Worm (Caenorhabditis elegans) whole organism, L1 larva: ENCODE data around the gene T13H5.1.
A peak's percentile ranks its signal among the peaks of the same experiment; 100 is the strongest.

Source experiments
- C04F5.9 ChIP-seq: sonication (generic microtip); optimal IDR thresholded peaks from 2 replicates; lab custom pipeline; 2016; ENCODE audit warnings: missing genetic modification characterization, missing compliant biosample characterization
- F16B12.6 ChIP-seq: fragments of 150-350 bp; optimal IDR thresholded peaks from 2 replicates; lab custom pipeline; 2014; ENCODE audit warnings: missing biosample characterization, missing genetic modification characterization
- aha-1 ChIP-seq: fragments of 150-350 bp; optimal IDR thresholded peaks from 2 replicates; lab custom pipeline; 2014; ENCODE audit warnings: missing biosample characterization, missing genetic modification characterization
- aly-2 ChIP-seq: fragments of 150-350 bp; optimal IDR thresholded peaks from 2 replicates; lab custom pipeline; 2014; ENCODE audit warnings: missing biosample characterization, missing genetic modification characterization
- ama-1 ChIP-seq: fragments of 150-350 bp; optimal IDR thresholded peaks from 2 replicates; lab custom pipeline; 2014
- blmp-1 ChIP-seq: fragments of 150-350 bp; optimal IDR thresholded peaks from 2 replicates; lab custom pipeline; 2014; ENCODE audit warnings: missing biosample characterization, missing genetic modification characterization
- ceh-8 ChIP-seq: fragments of 200-800 bp; sonication (Bioruptor generic); optimal IDR thresholded peaks from 2 replicates; lab custom pipeline; 2018; ENCODE audit warnings: mild to moderate bottlenecking, missing genetic modification characterization, moderate library complexity, missing compliant biosample characterization
- ceh-82 ChIP-seq, 3 experiments: fragments of 150-350 bp in 1 of 3; sonication (generic microtip) in 2 of 3; optimal IDR thresholded peaks; 2 replicates each; lab custom pipeline; 2014 to 2017; ENCODE audit warnings: missing biosample characterization in 3 of 3, missing genetic modification characterization in 3 of 3
- ceh-88 ChIP-seq: fragments of 200-800 bp; sonication (Bioruptor generic); IDR thresholded peaks from 2 replicates; pipeline ENCODE4 v1.3.6; 2022; ENCODE audit warnings: missing genetic modification characterization, missing compliant biosample characterization
- ceh-90 ChIP-seq: sonication (generic microtip); optimal IDR thresholded peaks from 2 replicates; lab custom pipeline; 2016; ENCODE audit warnings: missing genetic modification characterization, missing compliant biosample characterization
- ces-1 ChIP-seq: fragments of 150-350 bp; optimal IDR thresholded peaks from 2 replicates; lab custom pipeline; 2014; ENCODE audit warnings: missing biosample characterization, missing genetic modification reagents, missing genetic modification characterization
- dpl-1 ChIP-seq, 3 experiments: fragments of 150-350 bp in 2 of 3; sonication (generic microtip) in 1 of 3; optimal IDR thresholded peaks; 2 replicates each; lab custom pipeline; 2014 to 2017; ENCODE audit warnings: missing biosample characterization in 3 of 3, missing genetic modification characterization in 3 of 3, missing genetic modification reagents in 3 of 3
- dsc-1 ChIP-seq: sonication (generic microtip); optimal IDR thresholded peaks from 2 replicates; lab custom pipeline; 2016; ENCODE audit warnings: mild to moderate bottlenecking, missing genetic modification characterization, missing compliant biosample characterization
- egl-13 ChIP-seq: sonication (generic microtip); optimal IDR thresholded peaks from 2 replicates; lab custom pipeline; 2016; ENCODE audit warnings: missing genotype, missing genetic modification reagents, missing genetic modification characterization, missing compliant biosample characterization
- elt-2 ChIP-seq: sonication (generic microtip); optimal IDR thresholded peaks from 2 replicates; lab custom pipeline; 2016; ENCODE audit warnings: missing genetic modification characterization, mild to moderate bottlenecking, inconsistent platforms, missing compliant biosample characterization, missing genetic modification reagents
- elt-3 ChIP-seq, 6 experiments: fragments of 150-350 bp in 1 of 6; sonication (generic microtip); optimal IDR thresholded peaks; 2 replicates each; lab custom pipeline; 2017 to 2018; ENCODE audit warnings: missing biosample characterization in 6 of 6, missing genetic modification characterization in 6 of 6, inconsistent platforms in 1 of 6
- ets-5 ChIP-seq: fragments of 200-800 bp; sonication (Bioruptor generic); IDR thresholded peaks from 2 replicates; pipeline ENCODE4 v1.3.6; 2022; ENCODE audit warnings: missing genetic modification characterization, missing compliant biosample characterization
- fkh-8 ChIP-seq: sonication (generic microtip); optimal IDR thresholded peaks from 2 replicates; lab custom pipeline; 2016; ENCODE audit warnings: mild to moderate bottlenecking, missing genetic modification characterization, missing compliant biosample characterization
- hlh-17 ChIP-seq: fragments of 200-800 bp; sonication (Bioruptor generic); optimal IDR thresholded peaks from 2 replicates; lab custom pipeline; 2018; ENCODE audit warnings: missing genetic modification characterization, mild to moderate bottlenecking, missing compliant biosample characterization, moderate library complexity, borderline replicate concordance
- hlh-4 ChIP-seq: sonication (generic microtip); optimal IDR thresholded peaks from 2 replicates; lab custom pipeline; 2016; ENCODE audit warnings: mild to moderate bottlenecking, missing genetic modification characterization, missing compliant biosample characterization
- hpl-2 ChIP-seq: fragments of 150-350 bp; optimal IDR thresholded peaks from 2 replicates; lab custom pipeline; 2014; ENCODE audit warnings: missing biosample characterization, missing genetic modification reagents, missing genetic modification characterization
- isw-1 ChIP-seq: fragments of 200-800 bp; sonication (Bioruptor generic); IDR thresholded peaks from 2 replicates; pipeline ENCODE4 v1.3.6; 2022; ENCODE audit warnings: missing genetic modification characterization, missing compliant biosample characterization
- jun-1 ChIP-seq: fragments of 150-350 bp; optimal IDR thresholded peaks from 2 replicates; lab custom pipeline; 2014; ENCODE audit warnings: missing biosample characterization, missing genetic modification reagents, missing genetic modification characterization
- lin-13 ChIP-seq: fragments of 150-350 bp; optimal IDR thresholded peaks from 2 replicates; lab custom pipeline; 2014; ENCODE audit warnings: missing biosample characterization, missing genetic modification reagents, missing genetic modification characterization
- lin-14 ChIP-seq: fragments of 200-800 bp; sonication (Bioruptor generic); optimal IDR thresholded peaks from 2 replicates; lab custom pipeline; 2018; ENCODE audit warnings: mild to moderate bottlenecking, missing genetic modification characterization, moderate library complexity, missing compliant biosample characterization
- lin-15B ChIP-seq: fragments of 150-350 bp; sonication (generic microtip); optimal IDR thresholded peaks from 3 replicates; lab custom pipeline; 2014; ENCODE audit warnings: missing biosample characterization, missing genetic modification characterization
- lin-35 ChIP-seq, 2 experiments: fragments of 150-350 bp; optimal IDR thresholded peaks; 2 replicates each; lab custom pipeline; 2014; ENCODE audit warnings: missing biosample characterization in 2 of 2, missing genetic modification characterization in 2 of 2, missing genetic modification reagents in 2 of 2
- lir-3 ChIP-seq: sonication (generic microtip); optimal IDR thresholded peaks from 2 replicates; lab custom pipeline; 2016; ENCODE audit warnings: mild to moderate bottlenecking, missing genetic modification characterization, moderate library complexity, missing compliant biosample characterization; ENCODE audit not compliant: poor library complexity
- lsy-2 ChIP-seq, 2 experiments: fragments of 150-350 bp; optimal IDR thresholded peaks; 2 replicates each; lab custom pipeline; 2014; ENCODE audit warnings: missing biosample characterization in 2 of 2, missing genetic modification characterization in 2 of 2
- mab-9 ChIP-seq: fragments of 200-800 bp; sonication (Bioruptor generic); IDR thresholded peaks from 2 replicates; pipeline ENCODE4 v1.3.6; 2022; ENCODE audit warnings: missing genetic modification reagents, missing genetic modification characterization, missing compliant biosample characterization
- mef-2 ChIP-seq: fragments of 150-350 bp; optimal IDR thresholded peaks from 2 replicates; lab custom pipeline; 2014; ENCODE audit warnings: missing biosample characterization, missing genetic modification characterization
- mep-1 ChIP-seq: fragments of 150-350 bp; optimal IDR thresholded peaks from 2 replicates; lab custom pipeline; 2014; ENCODE audit warnings: missing biosample characterization, missing genetic modification characterization
- nhr-11 ChIP-seq: fragments of 150-350 bp; optimal IDR thresholded peaks from 2 replicates; lab custom pipeline; 2014; ENCODE audit warnings: missing biosample characterization, missing genetic modification characterization
- nhr-12 ChIP-seq: sonication (generic microtip); optimal IDR thresholded peaks from 2 replicates; lab custom pipeline; 2017; ENCODE audit warnings: missing biosample characterization, missing genetic modification characterization
- nhr-19 ChIP-seq: fragments of 200-800 bp; sonication (Bioruptor generic); conservative IDR thresholded peaks from 2 replicates; pipeline ENCODE4 v1.3.6; 2022; ENCODE audit warnings: missing genetic modification characterization, missing compliant biosample characterization
- nhr-20 ChIP-seq: sonication (generic microtip); optimal IDR thresholded peaks from 2 replicates; lab custom pipeline; 2016; ENCODE audit warnings: mild to moderate bottlenecking, missing genetic modification characterization, missing compliant biosample characterization
- nhr-28 ChIP-seq: fragments of 150-350 bp; optimal IDR thresholded peaks from 2 replicates; lab custom pipeline; 2014; ENCODE audit warnings: missing biosample characterization, missing genetic modification characterization
- nhr-47 ChIP-seq: sonication (generic microtip); optimal IDR thresholded peaks from 2 replicates; lab custom pipeline; 2016; ENCODE audit warnings: mild to moderate bottlenecking, missing genetic modification characterization, moderate library complexity, missing compliant biosample characterization
- nhr-71 ChIP-seq: sonication (generic microtip); optimal IDR thresholded peaks from 2 replicates; lab custom pipeline; 2016; ENCODE audit warnings: mild to moderate bottlenecking, missing genetic modification characterization, moderate library complexity, missing compliant biosample characterization
- nhr-77 ChIP-seq: fragments of 150-350 bp; optimal IDR thresholded peaks from 2 replicates; lab custom pipeline; 2014; ENCODE audit warnings: missing biosample characterization, missing genetic modification characterization
- nhr-85 ChIP-seq: sonication (generic microtip); peaks from one replicate; lab custom pipeline; 2016; ENCODE audit warnings: missing genetic modification characterization, inconsistent platforms, missing compliant biosample characterization
- pqm-1 ChIP-seq: sonication (generic microtip); optimal IDR thresholded peaks from 3 replicates; lab custom pipeline; 2017; ENCODE audit warnings: missing biosample characterization, missing genetic modification characterization
- rnt-1 ChIP-seq: sonication (generic microtip); optimal IDR thresholded peaks from 2 replicates; lab custom pipeline; 2016; ENCODE audit warnings: mild to moderate bottlenecking, missing genetic modification characterization, moderate library complexity, missing compliant biosample characterization
- skn-1 ChIP-seq: fragments of 150-350 bp; optimal IDR thresholded peaks from 2 replicates; lab custom pipeline; 2014; ENCODE audit warnings: missing biosample characterization, missing genetic modification characterization
- snu-23 ChIP-seq: sonication (generic microtip); optimal IDR thresholded peaks from 2 replicates; lab custom pipeline; 2016; ENCODE audit warnings: missing genetic modification characterization, missing compliant biosample characterization
- sox-4 ChIP-seq: sonication (generic microtip); optimal IDR thresholded peaks from 2 replicates; lab custom pipeline; 2016; ENCODE audit warnings: missing genetic modification characterization, missing compliant biosample characterization
- swsn-7 ChIP-seq: sonication (generic microtip); optimal IDR thresholded peaks from 2 replicates; lab custom pipeline; 2016; ENCODE audit warnings: missing genetic modification characterization, missing compliant biosample characterization
- tbx-2 ChIP-seq: sonication (generic microtip); optimal IDR thresholded peaks from 2 replicates; lab custom pipeline; 2016; ENCODE audit warnings: missing genetic modification characterization, missing compliant biosample characterization
- tlp-1 ChIP-seq: fragments of 150-350 bp; optimal IDR thresholded peaks from 2 replicates; lab custom pipeline; 2014; ENCODE audit warnings: missing biosample characterization, missing genetic modification characterization
- unc-86 ChIP-seq: sonication (generic microtip); optimal IDR thresholded peaks from 2 replicates; lab custom pipeline; 2016; ENCODE audit warnings: missing genetic modification characterization, missing compliant biosample characterization
- xbp-1 ChIP-seq: sonication (generic microtip); optimal IDR thresholded peaks from 2 replicates; lab custom pipeline; 2016; ENCODE audit warnings: missing genetic modification characterization, missing compliant biosample characterization
- zip-4 ChIP-seq: fragments of 200-800 bp; sonication (Bioruptor generic); optimal IDR thresholded peaks from 2 replicates; lab custom pipeline; 2018; ENCODE audit warnings: mild to moderate bottlenecking, missing genetic modification characterization, moderate library complexity, missing compliant biosample characterization
- ztf-11 ChIP-seq, 2 experiments: sonication (generic microtip); optimal IDR thresholded peaks; 2 replicates each; lab custom pipeline; 2016 to 2017; ENCODE audit warnings: missing genetic modification characterization in 2 of 2, missing biosample characterization in 1 of 2, missing compliant biosample characterization in 1 of 2
- ztf-4 ChIP-seq: fragments of 150-350 bp; optimal IDR thresholded peaks from 2 replicates; lab custom pipeline; 2014; ENCODE audit warnings: missing biosample characterization, missing genetic modification characterization

The T13H5.1 gene

ce11 chrII:8516783-8517182 lies 7.9 kb upstream of the T13H5.1 start, which contains the start of gene rnh-2:
TSS of gene rnh-2 (plus strand) at chrII:8517150.
- TF ChIP-seq lir-3 (tag; lab: Kevin White, UChicago) (peak; percentile 85), pqm-1 (no peak), hlh-4 (tag; lab: Kevin White, UChicago) (no peak), snu-23 (GFP tag; lab: Kevin White, UChicago) (peak; percentile 70), isw-1 (GFP tag; lab: Robert Waterston, UW) (no peak), nhr-12 (no peak), C04F5.9 (peak; percentile 48), elt-3 (tag; optimal IDR thresholded peaks at IDR 0.05; lab: Kevin White, UChicago) (peak in 2 of 6 experiments; percentile 21 to 27), aha-1 (tag; lab: Kevin White, UChicago) (no peak), mep-1 (tag; lab: Kevin White, UChicago) (peak; percentile 86), xbp-1 (peak; percentile 61), swsn-7 (tag; lab: Kevin White, UChicago) (peak; percentile 51), ceh-82 (tag; optimal IDR thresholded peaks at IDR 0.05; lab: Kevin White, UChicago) (peak; percentile 0 to 76 (median 30)), F16B12.6 (tag; lab: Kevin White, UChicago) (peak; percentile 65), lin-35 (GFP tag; optimal IDR thresholded peaks at IDR 0.05; lab: Kevin White, UChicago) (peak; percentile 75 to 84), fkh-8 (tag; lab: Kevin White, UChicago) (peak; percentile 62), ceh-90 (tag; lab: Kevin White, UChicago) (peak; percentile 71), rnt-1 (tag; lab: Kevin White, UChicago) (peak; percentile 90), lin-13 (GFP tag; lab: Kevin White, UChicago) (peak; percentile 56), ztf-4 (tag; lab: Kevin White, UChicago) (peak; percentile 34), ceh-8 (GFP tag; lab: Kevin White, UChicago) (no peak), nhr-11 (tag; lab: Kevin White, UChicago) (no peak), dpl-1 (GFP tag; optimal IDR thresholded peaks at IDR 0.05; lab: Kevin White, UChicago) (peak; percentile 55 to 79 (median 68)), tlp-1 (tag; lab: Kevin White, UChicago) (no peak), nhr-47 (tag; lab: Kevin White, UChicago) (peak; percentile 69), blmp-1 (tag; lab: Kevin White, UChicago) (peak; percentile 53), ztf-11 (tag; optimal IDR thresholded peaks at IDR 0.05; lab: Kevin White, UChicago) (peak in 1 of 2 experiments; percentile 33), unc-86 (tag; lab: Kevin White, UChicago) (no peak), hlh-17 (no peak), mef-2 (tag; lab: Kevin White, UChicago) (no peak), jun-1 (tag; lab: Kevin White, UChicago) (no peak), lin-15B (tag; lab: Kevin White, UChicago) (peak; percentile 76), aly-2 (no peak), sox-4 (tag; lab: Kevin White, UChicago) (peak; percentile 30), lin-14 (peak; percentile 77), lsy-2 (tag; optimal IDR thresholded peaks at IDR 0.05; lab: Kevin White, UChicago) (peak; percentile 72 to 94), nhr-20 (tag; lab: Kevin White, UChicago) (peak; percentile 75), ces-1 (GFP tag; lab: Kevin White, UChicago) (no peak), tbx-2 (tag; lab: Kevin White, UChicago) (peak; percentile 61), nhr-71 (tag; lab: Kevin White, UChicago) (peak; percentile 75), nhr-28 (no peak), mab-9 (GFP tag; lab: Robert Waterston, UW) (no peak), nhr-77 (tag; lab: Kevin White, UChicago) (peak; percentile 42), nhr-19 (GFP tag; lab: Robert Waterston, UW) (peak; percentile 52), hpl-2 (no peak), elt-2 (tag; lab: Kevin White, UChicago) (peak; percentile 28), nhr-85 (tag; lab: Kevin White, UChicago) (peak; percentile 78), skn-1 (tag; lab: Kevin White, UChicago) (peak; percentile 25), ceh-88 (no peak), ama-1 (lab: Kevin White, UChicago) (no peak), ets-5 (GFP tag; lab: Robert Waterston, UW) (no peak), dsc-1 (tag; lab: Kevin White, UChicago) (no peak), zip-4 (GFP tag; lab: Kevin White, UChicago) (no peak), egl-13 (peak; percentile 44)
